Fruit fly (Drosophila melanogaster): ENCODE results near the gene CG10660.

CG10660 gene

DNA sequence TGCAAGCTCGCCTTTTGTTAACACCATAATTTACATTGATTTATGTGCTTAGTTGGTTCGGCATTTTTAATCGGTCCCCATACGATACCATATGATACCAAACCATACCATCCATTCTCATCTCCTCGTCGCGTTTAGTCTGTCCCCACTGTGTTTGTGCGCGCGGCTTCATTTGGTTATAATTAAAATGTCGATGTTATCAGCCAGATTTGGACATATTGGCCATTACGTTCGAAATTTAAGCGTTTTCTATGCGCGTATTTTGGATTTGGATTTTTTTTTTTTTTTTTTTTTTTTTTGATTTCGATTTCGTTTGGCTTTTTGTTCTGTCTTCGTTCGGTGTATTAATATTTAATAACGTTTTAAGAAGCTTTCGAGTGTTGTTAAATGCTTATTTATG, 28.5 kb downstream of the CG10660 start:
- TF ChIP-seq Pif1B (GFP tag; optimal IDR thresholded peaks at IDR 0.05) (no peak), CG15710 (tag; optimal IDR thresholded peaks at IDR 0.05) (no peak), CG34367 (tag; optimal IDR thresholded peaks at IDR 0.05) (no peak), Pif1A (GFP tag; optimal IDR thresholded peaks at IDR 0.05) (no peak), CG4496 (GFP tag; IDR thresholded peaks at IDR 0.05) (no peak), CG8301 (tag; optimal IDR thresholded peaks at IDR 0.05) (no peak), CG14655 (GFP tag; optimal IDR thresholded peaks at IDR 0.05) (no peak)

DNA sequence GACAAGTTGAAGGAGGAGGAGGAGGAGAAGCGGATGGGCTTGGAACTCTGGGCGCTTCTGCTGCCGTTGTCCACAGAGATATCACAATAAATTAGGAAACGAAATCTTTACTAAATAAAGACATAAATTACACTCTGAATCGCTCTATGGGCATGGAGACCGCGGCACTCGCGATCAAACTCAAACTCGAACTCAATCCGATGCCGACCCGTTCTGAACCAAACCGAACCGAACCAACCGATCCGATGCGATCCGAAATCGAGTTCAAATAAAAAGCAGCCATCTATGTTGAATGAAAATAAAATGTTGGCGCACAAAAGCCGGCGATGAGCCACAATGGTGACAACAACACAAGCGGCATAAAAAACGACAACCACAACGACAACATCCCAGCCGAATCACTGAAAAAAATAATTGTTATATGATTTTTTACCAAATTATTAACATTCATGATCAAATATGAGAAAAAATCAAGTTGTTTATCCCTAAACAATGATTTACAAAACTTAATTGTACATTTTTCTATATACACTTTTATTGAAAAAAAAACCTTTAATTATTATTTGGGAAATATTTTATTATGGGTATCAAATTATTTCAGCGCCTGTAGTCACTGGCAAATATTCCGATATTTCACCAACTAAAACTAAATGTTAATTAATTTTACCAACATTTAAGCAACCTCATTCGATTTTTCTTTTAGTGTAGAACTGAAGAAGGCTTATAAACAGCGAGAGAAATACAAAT, 33.4 kb downstream of the CG10660 start:
- TF ChIP-seq CG12605 (GFP tag; IDR thresholded peaks at IDR 0.05), result no peak
- TF ChIP-seq CG17806 (tag; optimal IDR thresholded peaks at IDR 0.05), result peak; percentile 73
- TF ChIP-seq CG34367 (tag; optimal IDR thresholded peaks at IDR 0.05), result peak; percentile 44
- TF ChIP-seq Snoo (tag; optimal IDR thresholded peaks at IDR 0.05), result peak; percentile 36
- TF ChIP-seq CG15710 (tag; optimal IDR thresholded peaks at IDR 0.05), result peak; percentile 69
- TF ChIP-seq CG4496 (GFP tag; IDR thresholded peaks at IDR 0.05), result no peak
- peak; percentile 11; the same call in 1 of the 2 replicates for TF ChIP-seq rn (GFP tag; IDR thresholded peaks at IDR 0.05)
- no peak for TF ChIP-seq CG10348 (GFP tag; IDR thresholded peaks at IDR 0.05)
- TF ChIP-seq CG14655 (GFP tag; optimal IDR thresholded peaks at IDR 0.05), result peak; percentile 67
- TF ChIP-seq fd96Ca (GFP tag; IDR thresholded peaks at IDR 0.05), result no peak
- TF ChIP-seq CG13204 (GFP tag; optimal IDR thresholded peaks at IDR 0.05), result no peak
- peak; percentile 35 for TF ChIP-seq Pif1B (GFP tag; optimal IDR thresholded peaks at IDR 0.05)
- peak; percentile 63 for TF ChIP-seq CG8301 (tag; optimal IDR thresholded peaks at IDR 0.05)
- TF ChIP-seq D1 (tag; optimal IDR thresholded peaks at IDR 0.05), result peak; percentile 64
- no peak for TF ChIP-seq Ets98B (GFP tag; IDR thresholded peaks at IDR 0.05)
- TF ChIP-seq gl (tag; optimal IDR thresholded peaks at IDR 0.05), result no peak
- TF ChIP-seq Pif1A (GFP tag; optimal IDR thresholded peaks at IDR 0.05), result peak; percentile 57
- TF ChIP-seq EcR (GFP tag; optimal IDR thresholded peaks at IDR 0.05), result no peak
- peak; percentile 75 for TF ChIP-seq CG9948 (tag; optimal IDR thresholded peaks at IDR 0.05)
- no peak for TF ChIP-seq CG32121 (GFP tag; IDR thresholded peaks at IDR 0.05)
- TF ChIP-seq CG8159 (tag; optimal IDR thresholded peaks at IDR 0.05), result peak; percentile 85

DNA sequence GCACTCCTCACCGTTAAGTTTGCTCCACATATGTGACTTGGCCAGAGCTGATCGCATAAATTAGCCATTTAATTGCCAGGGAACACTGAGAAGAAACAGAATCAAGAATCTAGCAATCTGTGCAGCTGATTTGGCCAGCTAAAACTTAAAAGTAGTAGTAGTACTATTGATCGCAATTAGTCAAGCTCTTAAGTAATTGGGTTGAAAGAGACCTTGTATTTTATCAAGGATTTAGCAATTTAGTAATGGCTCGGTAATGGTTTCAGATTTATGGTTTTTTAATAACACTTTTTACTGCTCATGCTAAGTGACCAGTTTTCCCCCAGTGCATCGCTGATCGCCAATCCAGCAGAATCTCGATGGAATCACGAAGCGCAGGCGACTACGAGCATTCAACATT, 35.4 kb downstream of the CG10660 start:
- TF ChIP-seq CG8301 (tag; optimal IDR thresholded peaks at IDR 0.05), result peak; percentile 24
- peak; percentile 67 for TF ChIP-seq CG15710 (tag; optimal IDR thresholded peaks at IDR 0.05)
- TF ChIP-seq fd96Ca (GFP tag; IDR thresholded peaks at IDR 0.05), result no peak
- TF ChIP-seq Pif1B (GFP tag; optimal IDR thresholded peaks at IDR 0.05), result no peak
- no peak for TF ChIP-seq Ets98B (GFP tag; IDR thresholded peaks at IDR 0.05)
- TF ChIP-seq Snoo (tag; optimal IDR thresholded peaks at IDR 0.05), result no peak
- peak; percentile 70 for TF ChIP-seq CG8159 (tag; optimal IDR thresholded peaks at IDR 0.05)
- TF ChIP-seq CG14655 (GFP tag; optimal IDR thresholded peaks at IDR 0.05), result peak; percentile 40
- peak; percentile 33 for TF ChIP-seq CG34367 (tag; optimal IDR thresholded peaks at IDR 0.05)
- TF ChIP-seq CG9948 (tag; optimal IDR thresholded peaks at IDR 0.05), result peak; percentile 22
- TF ChIP-seq gl (tag; optimal IDR thresholded peaks at IDR 0.05), result no peak
- TF ChIP-seq EcR (GFP tag; optimal IDR thresholded peaks at IDR 0.05), result no peak
- no peak for TF ChIP-seq CG4496 (GFP tag; IDR thresholded peaks at IDR 0.05)
- TF ChIP-seq Pif1A (GFP tag; optimal IDR thresholded peaks at IDR 0.05), result peak; percentile 33
- no peak for TF ChIP-seq CG10348 (GFP tag; IDR thresholded peaks at IDR 0.05)
- TF ChIP-seq rn (GFP tag; IDR thresholded peaks at IDR 0.05), result no peak
- no peak for TF ChIP-seq CG32121 (GFP tag; IDR thresholded peaks at IDR 0.05)
- no peak for TF ChIP-seq D1 (tag; optimal IDR thresholded peaks at IDR 0.05)
- peak; percentile 37 for TF ChIP-seq CG17806 (tag; optimal IDR thresholded peaks at IDR 0.05)
- TF ChIP-seq CG13204 (GFP tag; optimal IDR thresholded peaks at IDR 0.05), result peak; percentile 29
- TF ChIP-seq CG12605 (GFP tag; IDR thresholded peaks at IDR 0.05), result no peak

dm6 chr3L:12453529-12453928, 36.9 kb downstream of the CG10660 start:
- TF ChIP-seq CG14655 (GFP tag; optimal IDR thresholded peaks at IDR 0.05), result no peak
- TF ChIP-seq CG9948 (tag; optimal IDR thresholded peaks at IDR 0.05), result no peak
- no peak for TF ChIP-seq rn (GFP tag; IDR thresholded peaks at IDR 0.05)
- TF ChIP-seq CG8159 (tag; optimal IDR thresholded peaks at IDR 0.05), result peak; percentile 24
- no peak for TF ChIP-seq Ets98B (GFP tag; IDR thresholded peaks at IDR 0.05)
- no peak for TF ChIP-seq CG15710 (tag; optimal IDR thresholded peaks at IDR 0.05)
- no peak for TF ChIP-seq CG8301 (tag; optimal IDR thresholded peaks at IDR 0.05)

- TF ChIP-seq CG8159 (tag; optimal IDR thresholded peaks at IDR 0.05) (peak; percentile 16), Snoo (tag; optimal IDR thresholded peaks at IDR 0.05) (no peak)
Measured at dm6 chr3L:12447501-12447900, 43.0 kb downstream of the CG10660 start.

- no peak for TF ChIP-seq EcR (GFP tag; optimal IDR thresholded peaks at IDR 0.05)
- TF ChIP-seq gl (tag; optimal IDR thresholded peaks at IDR 0.05), result no peak
- no peak for TF ChIP-seq D1 (tag; optimal IDR thresholded peaks at IDR 0.05)
- no peak for TF ChIP-seq Pif1B (GFP tag; optimal IDR thresholded peaks at IDR 0.05)
- TF ChIP-seq CG34367 (tag; optimal IDR thresholded peaks at IDR 0.05), result no peak
- TF ChIP-seq Ets98B (GFP tag; IDR thresholded peaks at IDR 0.05), result no peak
- TF ChIP-seq CG17806 (tag; optimal IDR thresholded peaks at IDR 0.05), result no peak
- TF ChIP-seq CG9948 (tag; optimal IDR thresholded peaks at IDR 0.05), result no peak
- TF ChIP-seq CG4496 (GFP tag; IDR thresholded peaks at IDR 0.05), result no peak
- no peak for TF ChIP-seq Snoo (tag; optimal IDR thresholded peaks at IDR 0.05)
- TF ChIP-seq CG10348 (GFP tag; IDR thresholded peaks at IDR 0.05), result no peak
- TF ChIP-seq fd96Ca (GFP tag; IDR thresholded peaks at IDR 0.05), result no peak
- TF ChIP-seq CG14655 (GFP tag; optimal IDR thresholded peaks at IDR 0.05), result no peak
- no peak for TF ChIP-seq CG13204 (GFP tag; optimal IDR thresholded peaks at IDR 0.05)
Measured at dm6 chr3L:12447081-12447480, 43.4 kb downstream of the CG10660 start.
